Worm (Caenorhabditis elegans) whole organism, L2 larva: Measurements from ENCODE around the gene Y47D7A.6.

Source experiments
- F13H6.1 ChIP-seq: sonication (generic microtip); optimal IDR thresholded peaks from 2 replicates; lab custom pipeline; 2016; ENCODE audit warnings: missing genetic modification characterization, missing compliant biosample characterization
- ama-1 ChIP-seq: fragments of 150-350 bp; optimal IDR thresholded peaks from 2 replicates; lab custom pipeline; 2018; ENCODE audit warnings: inconsistent platforms
- blmp-1 ChIP-seq: sonication (generic microtip); optimal IDR thresholded peaks from 2 replicates; lab custom pipeline; 2017; ENCODE audit warnings: missing genetic modification characterization, mild to moderate bottlenecking, missing compliant biosample characterization, antibody characterized with exemption, moderate library complexity; ENCODE audit not compliant: insufficient read depth
- egl-27 ChIP-seq: sonication (generic microtip); optimal IDR thresholded peaks from 3 replicates; lab custom pipeline; 2017; ENCODE audit warnings: missing biosample characterization, missing genetic modification reagents, missing genetic modification characterization
- lin-11 ChIP-seq: fragments of 150-350 bp; sonication (generic microtip); optimal IDR thresholded peaks from 2 replicates; lab custom pipeline; 2014; ENCODE audit warnings: missing biosample characterization, missing genetic modification characterization, inconsistent platforms, mixed read lengths
- nhr-11 ChIP-seq: fragments of 150-350 bp; optimal IDR thresholded peaks from 2 replicates; lab custom pipeline; 2014; ENCODE audit warnings: missing biosample characterization, missing genetic modification characterization
- nhr-237 ChIP-seq: fragments of 150-350 bp; optimal IDR thresholded peaks from 2 replicates; lab custom pipeline; 2014; ENCODE audit warnings: missing biosample characterization, missing genetic modification characterization
- sem-4 ChIP-seq: fragments of 150-350 bp; optimal IDR thresholded peaks from 2 replicates; lab custom pipeline; 2014; ENCODE audit warnings: missing biosample characterization, missing genetic modification reagents, missing genetic modification characterization
- sma-3 ChIP-seq: sonication (generic microtip); optimal IDR thresholded peaks from 2 replicates; lab custom pipeline; 2016; ENCODE audit warnings: missing genetic modification reagents, missing genetic modification characterization, missing compliant biosample characterization
- unc-62 ChIP-seq: fragments of 150-350 bp; optimal IDR thresholded peaks from 2 replicates; lab custom pipeline; 2014; ENCODE audit warnings: missing biosample characterization, missing genetic modification reagents, missing genetic modification characterization
- ztf-11 ChIP-seq: sonication (generic microtip); optimal IDR thresholded peaks from 2 replicates; lab custom pipeline; 2017; ENCODE audit warnings: missing biosample characterization, missing genetic modification characterization

ce11 chrV:4371309-4371933, 46.6 kb downstream of the Y47D7A.6 start, which contains the start of the genes gmpr-1 and fipp-1:
- TF ChIP-seq nhr-237 (no peak), egl-27 (tag; lab: Kevin White, UChicago) (peak; percentile 27), ama-1 (no peak), F13H6.1 (peak; percentile 40), unc-62 (GFP tag; lab: Kevin White, UChicago) (no peak), sma-3 (GFP tag; lab: Kevin White, UChicago) (peak; percentile 36), lin-11 (tag; lab: Kevin White, UChicago) (no peak), blmp-1 (tag; lab: Kevin White, UChicago) (no peak), nhr-11 (tag; lab: Kevin White, UChicago) (no peak), sem-4 (no peak), ztf-11 (tag; lab: Kevin White, UChicago) (no peak)
